Worm (Caenorhabditis elegans): ENCODE data around the gene acr-10.

acr-10 gene

ce11 chrX:4007724-4008123 lies 14.3 kb upstream of the acr-10 start (continued):
- TF ChIP-seq ztf-22 (GFP tag; optimal IDR thresholded peaks at IDR 0.05) (peak; percentile 71), dpl-1 (GFP tag; optimal IDR thresholded peaks at IDR 0.05) (no peak), B0019.2 (GFP tag; conservative IDR thresholded peaks at IDR 0.05) (no peak), ZK185.1 (tag; optimal IDR thresholded peaks at IDR 0.05; ENCODE audit: poor library complexity, severe bottlenecking) (no peak), lag-1 (GFP tag; IDR thresholded peaks at IDR 0.05) (no peak), lin-26 (GFP tag; IDR thresholded peaks at IDR 0.05) (no peak), gei-17 (GFP tag; optimal IDR thresholded peaks at IDR 0.05) (peak; percentile 13), chd-7 (tag; optimal IDR thresholded peaks at IDR 0.05) (no peak), F57C9.4 (tag; optimal IDR thresholded peaks at IDR 0.05) (no peak), atf-7 (tag; optimal IDR thresholded peaks at IDR 0.05) (peak; percentile 44), lsl-1 (GFP tag; optimal IDR thresholded peaks at IDR 0.05) (no peak), mes-4 (tag; optimal IDR thresholded peaks at IDR 0.05) (no peak), pbrm-1 (GFP tag; IDR thresholded peaks at IDR 0.05) (no peak), repo-1 (tag; optimal IDR thresholded peaks at IDR 0.05) (no peak), ceh-27 (GFP tag; optimal IDR thresholded peaks at IDR 0.05) (no peak), ceh-79 (tag; optimal IDR thresholded peaks at IDR 0.05) (no peak), bed-1 (GFP tag; IDR thresholded peaks at IDR 0.05) (no peak), T26A5.8 (tag; optimal IDR thresholded peaks at IDR 0.05) (no peak), aptf-2 (GFP tag; conservative IDR thresholded peaks at IDR 0.05) (no peak), snpc-4 (GFP tag; optimal IDR thresholded peaks at IDR 0.05) (no peak), snpc-4 (tag; optimal IDR thresholded peaks at IDR 0.05) (peak in 1 of 4 experiments; percentile 8), F37B4.10 (GFP tag; IDR thresholded peaks at IDR 0.05) (no peak), pha-4 (tag; optimal IDR thresholded peaks at IDR 0.05) (no peak), akir-1 (GFP tag; optimal IDR thresholded peaks at IDR 0.05) (no peak), ceh-91 (GFP tag; IDR thresholded peaks at IDR 0.05) (no peak), lir-1 (GFP tag; conservative IDR thresholded peaks at IDR 0.05) (no peak), ztf-25 (GFP tag; IDR thresholded peaks at IDR 0.05) (no peak), nhr-120 (GFP tag; IDR thresholded peaks at IDR 0.05) (no peak), die-1 (tag; optimal IDR thresholded peaks at IDR 0.05) (no peak), nhr-27 (tag; optimal IDR thresholded peaks at IDR 0.05) (no peak), Y53G8AR.9 (GFP tag; conservative IDR thresholded peaks at IDR 0.05) (peak; percentile 36; the same call in 1 of the 2 replicates), ceh-40 (GFP tag; IDR thresholded peaks at IDR 0.05) (no peak), ccch-3 (GFP tag; optimal IDR thresholded peaks at IDR 0.05) (no peak), mcd-1 (GFP tag; IDR thresholded peaks at IDR 0.05) (no peak), snpc-3.4 (tag; optimal IDR thresholded peaks at IDR 0.05) (no peak), nhr-80 (tag; optimal IDR thresholded peaks at IDR 0.05) (peak; percentile 96), dox-1 (GFP tag; IDR thresholded peaks at IDR 0.05) (no peak; the same call in 1 of the 2 replicates), T07F8.4 (tag; optimal IDR thresholded peaks at IDR 0.05) (no peak), lin-40 (tag; optimal IDR thresholded peaks at IDR 0.05) (peak; percentile 76), ekl-4 (GFP tag; IDR thresholded peaks at IDR 0.05) (no peak), snpc-1.3 (tag; optimal IDR thresholded peaks at IDR 0.05; ENCODE audit: insufficient read depth) (no peak), C06A6.2 (GFP tag; conservative IDR thresholded peaks at IDR 0.05) (no peak), nhr-90 (tag; optimal IDR thresholded peaks at IDR 0.05) (peak; percentile 87), xnd-1 (tag; optimal IDR thresholded peaks at IDR 0.05) (no peak), cebp-1 (GFP tag; IDR thresholded peaks at IDR 0.05) (no peak), cebp-1 (tag; optimal IDR thresholded peaks at IDR 0.05) (peak; percentile 55), Y95B8A.8 (GFP tag; IDR thresholded peaks at IDR 0.05) (no peak), efl-1 (GFP tag; optimal IDR thresholded peaks at IDR 0.05) (no peak), Y67H2A.10 (GFP tag; conservative IDR thresholded peaks at IDR 0.05) (no peak), F23B12.7 (tag; optimal IDR thresholded peaks at IDR 0.05; ENCODE audit: insufficient read depth) (no peak)
